Fruit fly (Drosophila melanogaster): ENCODE measurements around the gene CG43925.

dm6 chr2L:13225225-13225840 lies 49.1 kb downstream of the CG43925 start, which contains the start of gene CG15480:
- no peak for TF ChIP-seq CG8478 (optimal IDR thresholded peaks at IDR 0.05)
- TF ChIP-seq usp (GFP tag; optimal IDR thresholded peaks at IDR 0.05): no peak
- TF ChIP-seq psq (optimal IDR thresholded peaks at IDR 0.05): no peak
- no peak for TF ChIP-seq pan (optimal IDR thresholded peaks at IDR 0.05)
- no peak for TF ChIP-seq EcR (GFP tag; optimal IDR thresholded peaks at IDR 0.05)
- no peak for TF ChIP-seq Dll (optimal IDR thresholded peaks at IDR 0.05)

Measured in whole organism.